Worm (Caenorhabditis elegans): ENCODE data around the gene nrf-5.

DNA sequence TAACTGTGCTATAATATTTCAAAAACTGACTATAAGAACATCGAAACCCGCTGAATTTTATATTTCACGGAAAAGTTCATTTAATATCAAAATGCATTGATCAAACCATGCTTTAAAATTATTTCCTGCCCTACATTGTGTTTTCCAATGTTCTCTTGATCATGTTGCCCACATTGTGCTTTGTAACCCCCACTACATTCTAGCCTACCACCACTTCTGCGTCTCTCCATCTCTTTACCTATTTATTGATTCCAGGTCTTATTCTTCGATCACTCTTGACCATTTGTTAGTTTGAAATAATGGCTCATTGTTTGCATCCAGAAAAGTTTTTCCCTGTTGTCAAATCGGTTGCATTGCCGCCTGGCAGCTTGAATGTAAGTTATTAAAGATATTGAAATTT lies 45.9 kb upstream of the nrf-5 start, which contains the start of gene decr-1.1:
- no peak for TF ChIP-seq hlh-6 (tag; optimal IDR thresholded peaks at IDR 0.05)
- no peak for TF ChIP-seq pqm-1 (tag; optimal IDR thresholded peaks at IDR 0.05)
- no peak for TF ChIP-seq F13H6.1 (tag; optimal IDR thresholded peaks at IDR 0.05)
